Fruit fly (Drosophila melanogaster): ENCODE results near the gene CG14022.

dm6 chr2L:5338024-5338720 lies 9.5 kb upstream of the CG14022 start, which contains the start of gene fusl:
- TF ChIP-seq pan (optimal IDR thresholded peaks at IDR 0.05): no peak
- no peak for TF ChIP-seq brk (GFP tag; optimal IDR thresholded peaks at IDR 0.05)
- no peak for TF ChIP-seq Sp1 (GFP tag; optimal IDR thresholded peaks at IDR 0.05)
- no peak for TF ChIP-seq h (GFP tag; optimal IDR thresholded peaks at IDR 0.05)
- no peak for TF ChIP-seq Abd-B (GFP tag; optimal IDR thresholded peaks at IDR 0.05)
- TF ChIP-seq dsf (GFP tag; optimal IDR thresholded peaks at IDR 0.05; ENCODE audit: borderline replicate concordance): no peak
- no peak for TF ChIP-seq fru (GFP tag; optimal IDR thresholded peaks at IDR 0.05)
- no peak for TF ChIP-seq GATAd (GFP tag; optimal IDR thresholded peaks at IDR 0.05)
- no peak for TF ChIP-seq Dfd (GFP tag; optimal IDR thresholded peaks at IDR 0.05)
- TF ChIP-seq psq (GFP tag; optimal IDR thresholded peaks at IDR 0.05): no peak
- TF ChIP-seq woc (GFP tag; optimal IDR thresholded peaks at IDR 0.05): no peak
- TF ChIP-seq jim (GFP tag; optimal IDR thresholded peaks at IDR 0.05): no peak
- no peak for TF ChIP-seq OdsH (GFP tag; optimal IDR thresholded peaks at IDR 0.05)
- TF ChIP-seq usp (GFP tag; optimal IDR thresholded peaks at IDR 0.05): no peak
